Worm (Caenorhabditis elegans) whole organism, midembryonic: Measurements from ENCODE around the gene trmt-10A.

Source experiments
- T22C8.4 ChIP-seq: fragments of 200-800 bp; sonication (Bioruptor generic); IDR thresholded peaks from 2 replicates; pipeline ENCODE4 v1.3.6; 2022; ENCODE audit warnings: missing genetic modification characterization, missing compliant biosample characterization
- flt-1 ChIP-seq: fragments of 200-800 bp; sonication (Bioruptor generic); IDR thresholded peaks from 2 replicates; pipeline ENCODE4 v1.3.6; 2022; ENCODE audit warnings: missing genetic modification characterization, missing compliant biosample characterization
- med-1 ChIP-seq: sonication (generic microtip); optimal IDR thresholded peaks from 2 replicates; lab custom pipeline; 2017; ENCODE audit warnings: missing genetic modification characterization, mild to moderate bottlenecking, missing compliant biosample characterization, antibody characterized with exemption, missing genetic modification reagents; ENCODE audit not compliant: insufficient read depth
- ref-1 ChIP-seq: fragments of 200-800 bp; sonication (Bioruptor generic); conservative IDR thresholded peaks from 2 replicates; pipeline ENCODE4 v1.3.6; 2022; ENCODE audit warnings: missing genetic modification reagents, missing genetic modification characterization, missing compliant biosample characterization
- tab-1 ChIP-seq: fragments of 200-800 bp; sonication (Bioruptor generic); IDR thresholded peaks from 2 replicates; pipeline ENCODE4 v1.3.6; 2022; ENCODE audit warnings: missing genetic modification characterization, missing compliant biosample characterization
- ztf-23 ChIP-seq: fragments of 200-800 bp; sonication (Bioruptor generic); IDR thresholded peaks from 2 replicates; pipeline ENCODE4 v1.3.6; 2022; ENCODE audit warnings: missing genetic modification reagents, missing genetic modification characterization, missing compliant biosample characterization
- ztf-29 ChIP-seq: fragments of 200-800 bp; sonication (Bioruptor generic); IDR thresholded peaks from 2 replicates; pipeline ENCODE4 v1.3.6; 2022; ENCODE audit warnings: missing genetic modification reagents, missing genetic modification characterization, missing compliant biosample characterization

ce11 chrIV:9948035-9948434 is 16.0 kb upstream of the trmt-10A start:
- TF ChIP-seq ztf-23 (GFP tag; lab: Robert Waterston, UW), result no peak
- TF ChIP-seq ztf-29 (GFP tag; lab: Robert Waterston, UW), result no peak
- no peak for TF ChIP-seq flt-1 (GFP tag; lab: Robert Waterston, UW)
- no peak for TF ChIP-seq med-1 (GFP tag; lab: Kevin White, UChicago)
- no peak for TF ChIP-seq T22C8.4 (GFP tag; lab: Robert Waterston, UW)
- no peak for TF ChIP-seq tab-1 (GFP tag; lab: Robert Waterston, UW)
- no peak for TF ChIP-seq ref-1
